Fruit fly (Drosophila melanogaster) Kc167 (cell line): ENCODE results near the gene Arfip.

Experiments
- Myc ChIP-seq: fragments of >200 bp; optimal IDR thresholded peaks from 2 replicates; lab custom pipeline; 2017; ENCODE audit warnings: missing external identifiers
- Sin3A ChIP-seq: fragments of >200 bp; optimal IDR thresholded peaks from 2 replicates; lab custom pipeline; 2018; ENCODE audit warnings: missing external identifiers
- h ChIP-seq: fragments of >200 bp; optimal IDR thresholded peaks from 3 replicates; lab custom pipeline; 2018; ENCODE audit warnings: missing external identifiers
- insv ChIP-seq: fragments of >200 bp; optimal IDR thresholded peaks from 3 replicates; lab custom pipeline; 2018; ENCODE audit warnings: missing external identifiers
- psq ChIP-seq: fragments of >200 bp; optimal IDR thresholded peaks from 2 replicates; lab custom pipeline; 2017; ENCODE audit warnings: missing external identifiers
- ttk ChIP-seq: sonication (Bioruptor generic); optimal IDR thresholded peaks from 2 replicates; lab custom pipeline; 2017; ENCODE audit warnings: missing external identifiers

dm6 chr3R:11221437-11222230 lies 13.2 kb downstream of the Arfip start, which contains the start of the genes CG6693 and RpL3:
- TF ChIP-seq psq (no peak), h (lab: Kevin White, UChicago) (no peak), Myc (lab: Kevin White, UChicago) (no peak), Sin3A (lab: Kevin White, UChicago) (no peak), ttk (lab: Kevin White, UChicago) (no peak), insv (lab: Kevin White, UChicago) (no peak)
